Fruit fly (Drosophila melanogaster): ENCODE results near the gene CG13287.

The CG13287 gene

dm6 chr3L:5906599-5906998 is 24.5 kb downstream of the CG13287 start, which contains the start of gene CG10486:
TSS of gene CG10486 (minus strand) at chr3L:5906699.
- no peak for TF ChIP-seq noc (tag; optimal IDR thresholded peaks at IDR 0.05)

DNA sequence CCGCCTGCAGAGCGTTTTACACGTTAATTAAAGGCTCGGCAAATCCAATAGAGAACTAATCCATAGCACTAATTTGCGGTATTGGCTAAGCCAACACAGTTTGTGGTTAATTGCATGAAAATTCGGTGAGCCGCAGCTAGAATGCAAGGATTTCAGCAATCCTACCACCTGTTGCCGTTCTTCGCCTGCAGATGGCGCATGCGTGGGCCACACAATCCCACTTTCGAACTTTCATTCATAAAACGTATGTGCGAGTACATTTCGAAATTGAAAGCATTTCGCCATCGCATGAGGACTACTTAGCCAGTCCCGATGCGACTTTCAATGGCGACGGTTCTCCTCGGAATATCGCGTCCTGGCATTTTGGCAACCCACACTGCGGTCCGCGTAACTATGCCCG is 25.0 kb downstream of the CG13287 start, which contains the start of gene CG13288:
Gene CG13288, plus strand, starts transcription at position 305 of the 400 bp plus-strand sequence.
- no peak for TF ChIP-seq noc (tag; optimal IDR thresholded peaks at IDR 0.05)

dm6 chr3L:5920778-5921177 is 38.7 kb downstream of the CG13287 start:
- TF ChIP-seq noc (tag; optimal IDR thresholded peaks at IDR 0.05): no peak

DNA sequence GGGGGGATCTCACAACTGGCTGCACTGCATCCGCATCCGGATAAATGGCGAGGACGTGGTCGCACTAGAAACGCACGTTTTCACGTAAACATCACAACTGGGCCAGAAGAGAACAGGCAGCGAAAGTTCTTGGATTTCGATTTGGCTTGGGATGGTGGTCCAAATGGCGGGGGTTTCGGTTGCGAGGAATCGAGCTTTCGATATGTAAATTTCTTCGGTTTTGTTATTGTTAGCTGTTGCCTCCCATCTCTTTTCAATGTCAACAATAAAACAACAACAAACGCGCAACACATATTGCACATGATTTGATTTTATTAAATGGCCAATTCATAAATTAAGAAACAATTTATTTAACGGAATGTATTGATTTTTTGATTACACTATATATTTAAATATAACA is 39.1 kb downstream of the CG13287 start, which contains the start of gene PXo:
Gene PXo, minus strand, starts transcription at position 101 of the 400 bp plus-strand sequence.
- no peak for TF ChIP-seq noc (tag; optimal IDR thresholded peaks at IDR 0.05)

dm6 chr3L:5922005-5922685 is 40.0 kb downstream of the CG13287 start, which contains the start of gene CG32407:
TSS of gene CG32407 (plus strand) at chr3L:5922055.
- peak; percentile 11 for TF ChIP-seq noc (tag; optimal IDR thresholded peaks at IDR 0.05)

- peak; percentile 12 for TF ChIP-seq noc (tag; optimal IDR thresholded peaks at IDR 0.05)
Observed at dm6 chr3L:5923646-5924122, 41.6 kb downstream of the CG13287 start, which contains the start of gene CG33523. TSS of gene CG33523 (plus strand) at chr3L:5923862.

DNA sequence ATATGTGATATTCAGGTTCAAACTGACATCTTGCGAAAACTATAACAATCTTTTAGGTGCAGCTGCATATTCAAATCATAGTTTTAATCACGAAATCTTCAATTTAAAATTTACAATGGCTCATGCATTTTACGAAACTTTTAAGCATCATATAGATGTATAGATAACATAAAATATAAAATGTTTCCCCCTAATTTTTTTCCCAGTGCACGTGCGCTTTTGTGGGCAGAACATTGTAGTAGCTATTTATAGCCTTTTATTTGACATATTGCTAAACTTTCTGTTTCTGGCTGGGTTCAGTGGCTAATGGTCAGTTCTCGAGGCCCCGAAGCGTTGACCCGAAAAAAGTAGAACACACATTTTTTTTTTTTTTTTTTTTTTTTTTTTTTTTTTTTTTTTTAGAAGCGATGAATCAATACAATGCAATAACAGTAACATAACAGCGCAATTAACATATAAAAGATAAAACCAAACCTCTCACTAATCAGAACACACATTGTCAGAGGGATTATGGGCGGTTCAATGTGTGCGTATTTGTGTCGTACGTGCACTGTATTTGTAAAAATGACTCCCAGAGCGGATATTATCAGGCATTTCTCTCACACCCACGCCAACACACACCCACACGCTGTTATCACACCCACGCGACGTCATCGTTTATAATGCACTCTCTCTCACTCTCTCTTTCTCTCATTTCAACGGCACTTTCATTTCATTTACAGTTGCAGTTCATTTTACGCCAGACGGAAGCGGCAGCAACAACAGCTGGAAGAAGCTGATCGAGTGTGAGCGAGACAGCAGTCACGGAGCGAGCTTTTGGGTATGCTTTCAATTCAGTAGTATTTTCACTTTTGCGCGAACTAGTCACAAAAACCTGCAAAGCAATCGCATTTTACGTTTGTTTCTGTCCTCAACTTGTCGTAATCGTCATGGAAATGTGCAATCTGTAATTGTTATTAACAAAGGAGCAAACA is 44.2 kb downstream of the CG13287 start:
- TF ChIP-seq noc (tag; optimal IDR thresholded peaks at IDR 0.05): no peak

- TF ChIP-seq noc (tag; optimal IDR thresholded peaks at IDR 0.05): no peak
Observed at dm6 chr3L:5927536-5927935, 45.4 kb downstream of the CG13287 start.

DNA sequence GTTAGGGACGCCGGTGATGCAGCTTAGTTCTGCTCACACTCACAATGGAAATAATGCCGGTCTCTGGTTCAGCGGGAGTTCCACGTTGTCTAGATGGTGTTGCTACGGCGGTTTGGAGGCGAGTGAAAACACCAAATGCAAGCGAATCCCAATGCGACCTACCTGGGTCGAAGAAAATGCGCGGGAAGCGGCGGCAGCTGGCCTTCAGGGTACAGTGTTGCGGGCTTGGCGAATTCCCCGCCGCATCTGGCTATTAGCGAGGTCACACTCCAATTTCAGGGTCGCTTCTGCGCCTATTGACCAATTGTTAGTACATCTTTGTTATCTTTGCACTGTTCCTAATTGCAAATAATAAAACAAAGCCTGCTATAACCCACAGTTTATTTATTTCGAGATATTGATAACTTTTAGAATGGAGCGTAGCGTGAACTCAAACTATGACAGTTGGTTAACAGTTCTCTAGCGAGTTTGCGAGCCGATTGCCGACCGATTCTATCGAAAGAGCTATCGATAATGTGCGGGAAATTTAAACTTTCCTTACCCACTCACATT is 50.3 kb downstream of the CG13287 start, which contains the start of gene Rcc1:
Gene Rcc1, minus strand, starts transcription at position 411 of the 552 bp plus-strand sequence.
- TF ChIP-seq noc (tag; optimal IDR thresholded peaks at IDR 0.05): no peak

Data from whole organism, larva.